Fruit fly (Drosophila melanogaster) whole organism, prepupa: ENCODE results near the gene CG18563.
A peak's percentile ranks its signal among the peaks of the same experiment; 100 is the strongest.

Experiments used
- Blimp-1 ChIP-seq: fragments of 200-800 bp; sonication (Bioruptor generic); optimal IDR thresholded peaks from 3 replicates; lab custom pipeline; 2017; ENCODE audit warnings: missing biosample characterization, missing genetic modification characterization, mild to moderate bottlenecking, moderate library complexity, missing genetic modification reagents
- CG10631 ChIP-seq: fragments of 200-800 bp; sonication (Bioruptor generic); optimal IDR thresholded peaks from 2 replicates; lab custom pipeline; 2016; ENCODE audit warnings: missing biosample characterization, missing genetic modification characterization
- CG11294 ChIP-seq: fragments of 200-800 bp; sonication (Bioruptor generic); IDR thresholded peaks from 2 replicates; pipeline ENCODE4 v1.3.6; 2022; ENCODE audit warnings: missing biosample characterization, missing genetic modification characterization
- CG11762 ChIP-seq: fragments of 200-800 bp; sonication (Bioruptor generic); optimal IDR thresholded peaks from 3 replicates; lab custom pipeline; 2016; ENCODE audit warnings: missing biosample characterization, missing genetic modification characterization; ENCODE audit not compliant: insufficient read depth
- CG15336 ChIP-seq: fragments of 200-800 bp; sonication (Bioruptor generic); IDR thresholded peaks from 2 replicates; pipeline ENCODE4 v1.3.6; 2022; ENCODE audit warnings: missing biosample characterization, missing genetic modification characterization
- CG1621 ChIP-seq: fragments of 200-800 bp; sonication (Bioruptor generic); optimal IDR thresholded peaks from 3 replicates; lab custom pipeline; 2018; ENCODE audit warnings: missing biosample characterization, mild to moderate bottlenecking, missing genetic modification characterization
- CG31627 ChIP-seq: fragments of 200-800 bp; sonication (Bioruptor generic); optimal IDR thresholded peaks from 3 replicates; lab custom pipeline; 2016; ENCODE audit warnings: missing biosample characterization, missing genetic modification characterization
- CG32006 ChIP-seq: fragments of 200-800 bp; sonication (Bioruptor generic); optimal IDR thresholded peaks from 3 replicates; lab custom pipeline; 2017; ENCODE audit warnings: missing biosample characterization, mild to moderate bottlenecking, missing genetic modification characterization
- CG34406 ChIP-seq: fragments of 200-800 bp; sonication (Bioruptor generic); optimal IDR thresholded peaks from 3 replicates; lab custom pipeline; 2016; ENCODE audit warnings: missing biosample characterization, missing genetic modification characterization
- CG3919 ChIP-seq: fragments of 200-800 bp; sonication (Bioruptor generic); optimal IDR thresholded peaks from 3 replicates; lab custom pipeline; 2016; ENCODE audit warnings: missing biosample characterization, missing genetic modification characterization
- CG4318 ChIP-seq: fragments of 200-800 bp; sonication (Bioruptor generic); optimal IDR thresholded peaks from 3 replicates; lab custom pipeline; 2017; ENCODE audit warnings: missing biosample characterization, mild to moderate bottlenecking, missing genetic modification characterization
- CG6276 ChIP-seq: fragments of 200-800 bp; sonication (Bioruptor generic); optimal IDR thresholded peaks from 2 replicates; lab custom pipeline; 2017; ENCODE audit warnings: missing biosample characterization, mild to moderate bottlenecking, missing genetic modification characterization
- CG6808 ChIP-seq: fragments of 200-800 bp; sonication (Bioruptor generic); optimal IDR thresholded peaks from 3 replicates; lab custom pipeline; 2017; ENCODE audit warnings: missing biosample characterization, missing genetic modification characterization, mild to moderate bottlenecking, moderate library complexity, missing genetic modification reagents
- CG6854 ChIP-seq: fragments of 200-800 bp; sonication (Bioruptor generic); optimal IDR thresholded peaks from 2 replicates; lab custom pipeline; 2017; ENCODE audit warnings: missing biosample characterization, mild to moderate bottlenecking, missing genetic modification characterization
- CG7368 ChIP-seq: fragments of 200-800 bp; sonication (Bioruptor generic); optimal IDR thresholded peaks from 3 replicates; lab custom pipeline; 2016; ENCODE audit warnings: missing biosample characterization, missing genetic modification characterization
- CG8119 ChIP-seq: fragments of 200-800 bp; sonication (Bioruptor generic); IDR thresholded peaks from 3 replicates; pipeline ENCODE4 v1.3.6; 2022; ENCODE audit warnings: missing biosample characterization, missing genetic modification characterization
- Eip75B ChIP-seq: fragments of 200-800 bp; sonication (Bioruptor generic); optimal IDR thresholded peaks from 3 replicates; lab custom pipeline; 2016; ENCODE audit warnings: missing biosample characterization, missing genetic modification characterization
- Eip78C ChIP-seq: fragments of 200-800 bp; sonication (Bioruptor generic); peaks from one replicate; lab custom pipeline; 2016; ENCODE audit warnings: missing biosample characterization, missing genetic modification characterization
- Eip93F ChIP-seq: fragments of 200-800 bp; sonication (Bioruptor generic); optimal IDR thresholded peaks from 2 replicates; lab custom pipeline; 2016; ENCODE audit warnings: missing biosample characterization, mild to moderate bottlenecking, missing genetic modification characterization
- Ets21C ChIP-seq: fragments of 200-800 bp; sonication (Bioruptor generic); optimal IDR thresholded peaks from 3 replicates; lab custom pipeline; 2016; ENCODE audit warnings: missing biosample characterization, missing genetic modification characterization
- Ets96B ChIP-seq: fragments of 200-800 bp; optimal IDR thresholded peaks from 2 replicates; lab custom pipeline; 2019; ENCODE audit warnings: missing biosample characterization, mild to moderate bottlenecking, missing genetic modification characterization, moderate library complexity
- Gug ChIP-seq: fragments of 200-800 bp; sonication (Bioruptor generic); IDR thresholded peaks from 2 replicates; pipeline ENCODE4 v1.3.6; 2022; ENCODE audit warnings: missing biosample characterization, missing genetic modification characterization
- Hr39 ChIP-seq: fragments of 200-800 bp; sonication (Bioruptor generic); optimal IDR thresholded peaks from 2 replicates; lab custom pipeline; 2016; ENCODE audit warnings: missing biosample characterization, missing genetic modification characterization
- Met ChIP-seq: fragments of 200-800 bp; sonication (Bioruptor generic); optimal IDR thresholded peaks from 3 replicates; lab custom pipeline; 2016; ENCODE audit warnings: missing biosample characterization, missing genetic modification characterization
- OdsH ChIP-seq: fragments of 200-800 bp; sonication (Bioruptor generic); optimal IDR thresholded peaks from 3 replicates; lab custom pipeline; 2016; ENCODE audit warnings: missing biosample characterization, missing genetic modification characterization
- Sox102F ChIP-seq: fragments of 200-800 bp; sonication (Bioruptor generic); optimal IDR thresholded peaks from 2 replicates; lab custom pipeline; 2016; ENCODE audit warnings: missing biosample characterization, mild to moderate bottlenecking, missing genetic modification characterization
- Sox14 ChIP-seq: fragments of 200-800 bp; sonication (Bioruptor generic); optimal IDR thresholded peaks from 3 replicates; lab custom pipeline; 2016; ENCODE audit warnings: missing biosample characterization, missing genetic modification characterization
- Sox15 ChIP-seq: fragments of 200-800 bp; sonication (Bioruptor generic); optimal IDR thresholded peaks from 3 replicates; lab custom pipeline; 2016; ENCODE audit warnings: missing biosample characterization, missing genetic modification characterization
- acj6 ChIP-seq: fragments of 200-800 bp; sonication (Bioruptor generic); optimal IDR thresholded peaks from 3 replicates; lab custom pipeline; 2016; ENCODE audit warnings: missing biosample characterization, missing genetic modification characterization
- cyc ChIP-seq: fragments of 200-800 bp; sonication (Bioruptor generic); optimal IDR thresholded peaks from 3 replicates; lab custom pipeline; 2016; ENCODE audit warnings: missing biosample characterization, missing genetic modification characterization
- dsx ChIP-seq: fragments of 200-800 bp; optimal IDR thresholded peaks from 3 replicates; lab custom pipeline; 2019; ENCODE audit warnings: missing biosample characterization, mild to moderate bottlenecking, missing genetic modification characterization, moderate library complexity; ENCODE audit not compliant: poor library complexity, severe bottlenecking
- eg ChIP-seq: fragments of 200-800 bp; sonication (Bioruptor generic); IDR thresholded peaks from 3 replicates; pipeline ENCODE4 v1.3.6; 2022; ENCODE audit warnings: missing biosample characterization, missing genetic modification characterization
- esn ChIP-seq: fragments of 200-800 bp; sonication (Bioruptor generic); optimal IDR thresholded peaks from 2 replicates; lab custom pipeline; 2016; ENCODE audit warnings: missing biosample characterization, mild to moderate bottlenecking, missing genetic modification characterization, moderate library complexity
- fd59A ChIP-seq: fragments of 200-800 bp; sonication (Bioruptor generic); optimal IDR thresholded peaks from 2 replicates; lab custom pipeline; 2017; ENCODE audit warnings: missing biosample characterization, mild to moderate bottlenecking, missing genetic modification characterization, missing genetic modification reagents
- fkh ChIP-seq: fragments of 200-800 bp; sonication (Bioruptor generic); optimal IDR thresholded peaks from 3 replicates; lab custom pipeline; 2017; ENCODE audit warnings: missing biosample characterization, mild to moderate bottlenecking, missing genetic modification characterization, moderate library complexity
- net ChIP-seq: fragments of 200-800 bp; sonication (Bioruptor generic); optimal IDR thresholded peaks from 3 replicates; lab custom pipeline; 2016; ENCODE audit warnings: missing biosample characterization, missing genetic modification characterization
- pdm3 ChIP-seq: fragments of 200-800 bp; sonication (Bioruptor generic); optimal IDR thresholded peaks from 3 replicates; lab custom pipeline; 2016; ENCODE audit warnings: missing biosample characterization, missing genetic modification characterization
- ss ChIP-seq, 2 experiments: fragments of 200-800 bp; sonication (Bioruptor generic); optimal IDR thresholded peaks; 2 replicates in 1 of 2; 3 replicates in 1 of 2; lab custom pipeline; 2017 to 2018; ENCODE audit warnings: mild to moderate bottlenecking in 2 of 2, missing biosample characterization in 2 of 2, missing genetic modification characterization in 2 of 2, moderate library complexity in 1 of 2
- svp ChIP-seq: fragments of 200-800 bp; sonication (Bioruptor generic); peaks from one replicate; lab custom pipeline; 2016; ENCODE audit warnings: missing biosample characterization, missing genetic modification characterization
- topi ChIP-seq: fragments of 200-800 bp; sonication (Bioruptor generic); optimal IDR thresholded peaks from 3 replicates; lab custom pipeline; 2016; ENCODE audit warnings: missing biosample characterization, missing genetic modification characterization
- vri ChIP-seq: fragments of 200-800 bp; sonication (Bioruptor generic); optimal IDR thresholded peaks from 3 replicates; lab custom pipeline; 2016; ENCODE audit warnings: missing biosample characterization, mild to moderate bottlenecking, missing genetic modification characterization

CG18563 gene

DNA sequence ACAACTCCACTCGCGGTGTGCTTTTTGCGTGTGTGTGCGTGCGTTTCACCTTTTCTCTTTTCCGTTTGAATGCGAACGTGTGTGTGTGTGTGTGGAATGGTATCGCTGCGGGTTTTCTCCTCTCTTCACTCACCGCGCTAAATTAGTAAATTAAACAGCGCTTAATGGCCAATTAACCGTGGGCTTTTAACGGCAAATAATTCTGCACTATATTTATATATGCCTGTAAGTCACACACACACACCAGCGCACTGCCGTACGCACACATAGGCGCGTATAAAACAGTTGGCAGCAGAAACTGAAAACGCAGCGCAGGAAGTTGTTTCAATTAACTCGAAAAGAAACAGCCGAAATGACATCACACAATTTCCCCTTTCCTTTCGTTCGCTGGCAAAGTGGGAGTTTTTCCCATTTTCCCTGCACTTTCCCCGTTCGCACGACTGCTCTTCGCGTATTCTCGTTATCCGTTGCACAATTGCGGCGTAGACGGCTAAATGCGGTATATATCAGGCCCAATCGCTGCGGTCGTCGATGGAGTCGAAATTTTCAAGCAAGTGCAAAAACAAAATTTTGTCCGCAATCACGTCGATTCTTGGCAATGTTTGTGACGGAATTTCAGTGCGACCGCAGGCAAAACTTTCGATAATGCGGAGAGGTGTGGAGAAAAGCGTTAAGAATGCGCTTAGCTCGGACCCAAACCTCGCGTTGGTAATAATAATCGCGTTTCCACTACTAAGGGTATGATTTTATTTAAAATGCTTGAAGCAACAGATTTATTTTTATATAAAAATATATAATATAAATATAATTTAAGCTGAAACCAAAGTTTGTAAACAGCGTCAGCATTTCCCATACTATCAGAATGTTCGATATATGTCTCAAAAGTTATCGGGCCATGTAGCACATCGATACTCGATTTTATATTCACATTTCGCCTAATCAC is 15.0 kb upstream of the CG18563 start, which contains the start of gene BicD:
Gene BicD, minus strand, starts transcription at position 634 of the 943 bp plus-strand sequence.
- TF ChIP-seq Ets96B (tag; lab: Kevin White, UChicago): peak; percentile 12
- TF ChIP-seq Eip93F: peak; percentile 15
- peak; percentile 12 for TF ChIP-seq dsx (GFP tag; lab: Kevin White, UChicago)
- peak; percentile 31 for TF ChIP-seq fkh
- TF ChIP-seq Eip78C (GFP tag; lab: Kevin White, UChicago): peak; percentile 69
- no peak for TF ChIP-seq Gug
- peak; percentile 50 for TF ChIP-seq CG6854 (GFP tag; lab: Kevin White, UChicago)
- peak; percentile 44 for TF ChIP-seq vri (GFP tag; lab: Kevin White, UChicago)
- TF ChIP-seq svp (GFP tag; lab: Kevin White, UChicago): peak; percentile 56
- TF ChIP-seq CG31627 (GFP tag; lab: Kevin White, UChicago): no peak
- TF ChIP-seq CG8119 (GFP tag; lab: Robert Waterston, UW): peak; percentile 50; the same call in 2 of the 3 replicates
- peak; percentile 9 for TF ChIP-seq esn (GFP tag; lab: Kevin White, UChicago)
- no peak for TF ChIP-seq Sox102F (GFP tag; lab: Kevin White, UChicago)
- peak; percentile 13 for TF ChIP-seq CG1621 (tag; lab: Kevin White, UChicago)
- no peak for TF ChIP-seq Sox15 (GFP tag; lab: Kevin White, UChicago)
- peak; percentile 4 for TF ChIP-seq Blimp-1 (GFP tag; lab: Kevin White, UChicago)
- TF ChIP-seq, all 60 proteins: peak for 12

- TF ChIP-seq CG15336 (0 out of 2 replicates have a peak, but pooled peaks have one; percentile 24), Eip75B (no peak)
- TF ChIP-seq, all 60 proteins: peak for 1
These were observed 13.7 kb upstream of the CG18563 start, which contains the start of gene Sgt for dm6 chr2L:17471524-17471923. Sgt (plus strand) TSS chr2L:17471603.

DNA sequence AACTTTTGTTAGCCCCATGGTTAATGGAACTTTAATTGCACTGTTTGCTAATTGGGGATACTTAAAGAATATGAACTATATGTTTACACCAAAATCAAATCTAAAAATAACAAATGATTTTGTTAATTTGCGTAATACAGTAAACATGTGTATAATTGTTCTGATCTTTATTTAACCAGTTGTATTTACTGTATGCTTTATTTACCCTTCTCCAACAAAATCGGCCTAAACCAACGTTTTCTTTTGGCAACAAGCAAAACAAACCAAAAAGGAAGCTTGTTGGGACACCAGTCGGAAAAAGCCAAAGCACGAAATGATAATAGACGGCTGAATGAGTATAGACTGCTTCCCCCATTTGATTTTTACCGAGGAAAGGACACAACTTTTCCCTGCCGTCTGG is 12.8 kb upstream of the CG18563 start:
- TF ChIP-seq fkh (peak; percentile 76), svp (GFP tag; lab: Kevin White, UChicago) (no peak), CG11762 (no peak), vri (GFP tag; lab: Kevin White, UChicago) (peak; percentile 19)

dm6 chr2L:17466950-17467349 is 9.1 kb upstream of the CG18563 start:
- TF ChIP-seq CG1621 (tag; lab: Kevin White, UChicago) (no peak), pdm3 (peak; percentile 49), Sox102F (GFP tag; lab: Kevin White, UChicago) (no peak), CG4318 (no peak), acj6 (GFP tag; lab: Kevin White, UChicago) (peak; percentile 61), CG8119 (GFP tag; lab: Robert Waterston, UW) (peak; percentile 73), Blimp-1 (GFP tag; lab: Kevin White, UChicago) (no peak), fkh (no peak), topi (GFP tag; lab: Kevin White, UChicago) (no peak), CG31627 (GFP tag; lab: Kevin White, UChicago) (peak; percentile 17), CG11294 (GFP tag; lab: Robert Waterston, UW) (no peak), cyc (GFP tag; lab: Kevin White, UChicago) (no peak), CG7368 (GFP tag; lab: Kevin White, UChicago) (no peak), CG34406 (GFP tag; lab: Kevin White, UChicago) (no peak), OdsH (GFP tag; lab: Kevin White, UChicago) (peak; percentile 46), CG15336 (peak; percentile 75), Hr39 (GFP tag; lab: Kevin White, UChicago) (no peak), fd59A (GFP tag; lab: Kevin White, UChicago) (no peak), net (GFP tag; lab: Kevin White, UChicago) (no peak), CG3919 (GFP tag; lab: Kevin White, UChicago) (peak; percentile 2), Ets21C (GFP tag; lab: Kevin White, UChicago) (no peak), Eip75B (peak; percentile 49), Sox14 (GFP tag; lab: Kevin White, UChicago) (peak; percentile 46), CG6276 (GFP tag; lab: Kevin White, UChicago) (peak; percentile 39), Met (GFP tag; lab: Kevin White, UChicago) (no peak), Sox15 (GFP tag; lab: Kevin White, UChicago) (no peak), ss (GFP tag; optimal IDR thresholded peaks at IDR 0.05; lab: Kevin White, UChicago) (no peak), eg (peak; percentile 58), CG32006 (GFP tag; lab: Kevin White, UChicago) (peak; percentile 65), CG10631 (GFP tag; lab: Kevin White, UChicago) (peak; percentile 46), CG6808 (GFP tag; lab: Kevin White, UChicago) (no peak), Eip93F (no peak), svp (GFP tag; lab: Kevin White, UChicago) (no peak)
